Worm (Caenorhabditis elegans) whole organism, midembryonic: ENCODE results near the gene sam-10.

Source experiments
- cog-1 ChIP-seq: sonication (generic microtip); optimal IDR thresholded peaks from 2 replicates; lab custom pipeline; 2016; ENCODE audit warnings: missing genetic modification characterization, missing compliant biosample characterization
- klf-2 ChIP-seq: fragments of 200-800 bp; sonication (Bioruptor generic); conservative IDR thresholded peaks from 2 replicates; pipeline ENCODE4 v1.3.6; 2022; ENCODE audit warnings: missing genetic modification reagents, missing genetic modification characterization, missing compliant biosample characterization

ce11 chrII:13321235-13321634 lies 9.1 kb downstream of the sam-10 start:
- TF ChIP-seq klf-2 (GFP tag; lab: Robert Waterston, UW) (no peak), cog-1 (tag; lab: Kevin White, UChicago) (no peak)
